Worm (Caenorhabditis elegans) whole organism, L4 larva: ENCODE measurements around the gene VF13D12L.3.

Experiments used
- D1046.2 ChIP-seq: fragments of 200-800 bp; sonication (Bioruptor generic); IDR thresholded peaks from 2 replicates; pipeline ENCODE4 v1.3.6; 2022; ENCODE audit warnings: missing genetic modification characterization, missing compliant biosample characterization
- F37D6.2 ChIP-seq: sonication (generic microtip); optimal IDR thresholded peaks from 2 replicates; lab custom pipeline; 2016; ENCODE audit warnings: mild to moderate bottlenecking, missing genetic modification characterization, missing compliant biosample characterization
- F44E2.7 ChIP-seq: fragments of 200-800 bp; sonication (Bioruptor generic); IDR thresholded peaks from 2 replicates; pipeline ENCODE4 v2.1.2; 2022; ENCODE audit warnings: missing genetic modification characterization, missing compliant biosample characterization
- T20F7.1 ChIP-seq: fragments of 200-800 bp; sonication (Bioruptor generic); optimal IDR thresholded peaks from 2 replicates; lab custom pipeline; 2018; ENCODE audit warnings: mild to moderate bottlenecking, missing genetic modification characterization, missing compliant biosample characterization
- T26A8.4 ChIP-seq: fragments of 200-800 bp; sonication (Bioruptor generic); IDR thresholded peaks from 2 replicates; pipeline ENCODE4 v1.3.6; 2022; ENCODE audit warnings: missing genetic modification characterization, missing compliant biosample characterization
- ZK337.2 ChIP-seq: fragments of 200-800 bp; sonication (Bioruptor generic); IDR thresholded peaks from 2 replicates; pipeline ENCODE4 v1.3.6; 2022; ENCODE audit warnings: missing genetic modification reagents, missing genetic modification characterization, missing compliant biosample characterization
- aha-1 ChIP-seq: fragments of 150-350 bp; peaks from one replicate; lab custom pipeline; 2014; ENCODE audit warnings: missing biosample characterization, missing genetic modification characterization
- ama-1 ChIP-seq: fragments of 150-350 bp; optimal IDR thresholded peaks from 2 replicates; lab custom pipeline; 2014; ENCODE audit warnings: inconsistent platforms, mixed read lengths
- arid-1 ChIP-seq: fragments of 200-800 bp; sonication (Bioruptor generic); conservative IDR thresholded peaks from 2 replicates; pipeline ENCODE4 v1.3.6; 2022; ENCODE audit warnings: missing genetic modification reagents, missing genetic modification characterization, missing compliant biosample characterization
- ceh-20 ChIP-seq: fragments of 200-800 bp; sonication (Bioruptor generic); IDR thresholded peaks from 2 replicates; pipeline ENCODE4 v1.3.6; 2022; ENCODE audit warnings: missing genetic modification reagents, missing genetic modification characterization, missing compliant biosample characterization
- ceh-62 ChIP-seq: sonication (generic microtip); optimal IDR thresholded peaks from 2 replicates; lab custom pipeline; 2017; ENCODE audit warnings: missing biosample characterization, missing genetic modification characterization
- ces-1 ChIP-seq: fragments of 150-350 bp; sonication (generic microtip); optimal IDR thresholded peaks from 4 replicates; lab custom pipeline; 2014; ENCODE audit warnings: missing biosample characterization, missing genetic modification reagents, missing genetic modification characterization
- cey-2 ChIP-seq: sonication (generic microtip); optimal IDR thresholded peaks from 3 replicates; lab custom pipeline; 2017; ENCODE audit warnings: missing genetic modification characterization, mild to moderate bottlenecking, missing compliant biosample characterization, antibody characterized with exemption, borderline replicate concordance; ENCODE audit not compliant: insufficient read depth
- ctbp-1 ChIP-seq: fragments of 200-800 bp; sonication (Bioruptor generic); IDR thresholded peaks from 2 replicates; pipeline ENCODE4 v1.3.6; 2022; ENCODE audit warnings: missing genetic modification reagents, missing genetic modification characterization, missing compliant biosample characterization
- daf-16 ChIP-seq, 3 experiments: sonication (generic microtip); optimal IDR thresholded peaks; 2 replicates each; lab custom pipeline; 2016 to 2017; ENCODE audit warnings: missing genetic modification characterization in 3 of 3, missing genetic modification reagents in 3 of 3, mild to moderate bottlenecking in 2 of 3, missing compliant biosample characterization in 2 of 3, missing biosample characterization in 1 of 3, moderate library complexity in 1 of 3
- daf-8 ChIP-seq: fragments of 200-800 bp; sonication (Bioruptor generic); IDR thresholded peaks from 2 replicates; pipeline ENCODE4 v1.3.6; 2022; ENCODE audit warnings: missing genetic modification characterization, missing compliant biosample characterization
- dmd-6 ChIP-seq: fragments of 200-800 bp; sonication (Bioruptor generic); IDR thresholded peaks from 2 replicates; pipeline ENCODE4 v1.3.6; 2022; ENCODE audit warnings: missing genetic modification reagents, missing genetic modification characterization, missing compliant biosample characterization
- dmd-9 ChIP-seq: fragments of 200-800 bp; sonication (Bioruptor generic); IDR thresholded peaks from 2 replicates; pipeline ENCODE4 v1.3.6; 2022; ENCODE audit warnings: missing genetic modification reagents, missing genetic modification characterization, missing compliant biosample characterization
- duxl-1 ChIP-seq: sonication (generic microtip); optimal IDR thresholded peaks from 2 replicates; lab custom pipeline; 2016; ENCODE audit warnings: mild to moderate bottlenecking, missing genetic modification characterization, moderate library complexity, missing compliant biosample characterization; ENCODE audit not compliant: poor library complexity
- dve-1 ChIP-seq: sonication (generic microtip); optimal IDR thresholded peaks from 2 replicates; lab custom pipeline; 2017; ENCODE audit warnings: antibody characterized with exemption, mild to moderate bottlenecking, missing genetic modification characterization, missing compliant biosample characterization; ENCODE audit not compliant: insufficient read depth
- hlh-11 ChIP-seq: fragments of 200-800 bp; sonication (Bioruptor generic); optimal IDR thresholded peaks from 2 replicates; lab custom pipeline; 2018; ENCODE audit warnings: mild to moderate bottlenecking, missing genetic modification characterization, missing compliant biosample characterization
- hlh-30 ChIP-seq: sonication (generic microtip); optimal IDR thresholded peaks from 2 replicates; lab custom pipeline; 2017; ENCODE audit warnings: antibody characterized with exemption, mild to moderate bottlenecking, missing genetic modification characterization, missing compliant biosample characterization; ENCODE audit not compliant: insufficient read depth
- hmg-1.1 ChIP-seq: fragments of 200-800 bp; sonication (Bioruptor generic); IDR thresholded peaks from 2 replicates; pipeline ENCODE4 v1.3.6; 2022; ENCODE audit warnings: missing genetic modification reagents, missing genetic modification characterization, missing compliant biosample characterization
- lin-1 ChIP-seq: fragments of 200-800 bp; sonication (Bioruptor generic); IDR thresholded peaks from 2 replicates; pipeline ENCODE4 v1.3.6; 2022; ENCODE audit warnings: missing genetic modification reagents, missing genetic modification characterization, missing compliant biosample characterization
- lin-38 ChIP-seq: fragments of 200-800 bp; sonication (Bioruptor generic); IDR thresholded peaks from 2 replicates; pipeline ENCODE4 v1.3.6; 2022; ENCODE audit warnings: missing genetic modification reagents, missing genetic modification characterization, missing compliant biosample characterization
- madf-5 ChIP-seq, 2 experiments: fragments of 200-800 bp; sonication (Bioruptor generic); IDR thresholded peaks; 2 replicates each; pipeline ENCODE4 v1.3.6; 2022; ENCODE audit warnings: missing compliant biosample characterization in 2 of 2, missing genetic modification characterization in 2 of 2
- madf-9 ChIP-seq: fragments of 200-800 bp; sonication (Bioruptor generic); conservative IDR thresholded peaks from 2 replicates; pipeline ENCODE4 v1.3.6; 2022; ENCODE audit warnings: missing genetic modification reagents, missing genetic modification characterization, missing compliant biosample characterization
- mes-2 ChIP-seq: sonication (generic microtip); optimal IDR thresholded peaks from 2 replicates; lab custom pipeline; 2016; ENCODE audit warnings: missing genotype, mild to moderate bottlenecking, missing genetic modification characterization, missing compliant biosample characterization; ENCODE audit not compliant: poor library complexity, severe bottlenecking
- mxl-2 ChIP-seq: fragments of 200-800 bp; sonication (Bioruptor generic); conservative IDR thresholded peaks from 2 replicates; pipeline ENCODE4 v1.3.6; 2022; ENCODE audit warnings: missing genetic modification reagents, missing genetic modification characterization, missing compliant biosample characterization
- nhr-10 ChIP-seq: fragments of 150-350 bp; optimal IDR thresholded peaks from 2 replicates; lab custom pipeline; 2014; ENCODE audit warnings: missing biosample characterization, missing genetic modification characterization
- nhr-102 ChIP-seq: sonication (generic microtip); optimal IDR thresholded peaks from 2 replicates; lab custom pipeline; 2016; ENCODE audit warnings: mild to moderate bottlenecking, missing genetic modification characterization, moderate library complexity, missing compliant biosample characterization
- nhr-237 ChIP-seq: sonication (generic microtip); optimal IDR thresholded peaks from 2 replicates; lab custom pipeline; 2017; ENCODE audit warnings: missing biosample characterization, missing genetic modification characterization
- nhr-25 ChIP-seq: sonication (generic microtip); optimal IDR thresholded peaks from 2 replicates; lab custom pipeline; 2017; ENCODE audit warnings: missing genetic modification characterization, mild to moderate bottlenecking, missing compliant biosample characterization, antibody characterized with exemption, moderate library complexity, borderline replicate concordance; ENCODE audit not compliant: insufficient read depth
- nhr-42 ChIP-seq: fragments of 200-800 bp; sonication (Bioruptor generic); IDR thresholded peaks from 2 replicates; pipeline ENCODE4 v1.3.6; 2022; ENCODE audit warnings: missing genetic modification characterization, missing compliant biosample characterization
- nhr-48 ChIP-seq: sonication (generic microtip); optimal IDR thresholded peaks from 2 replicates; lab custom pipeline; 2016; ENCODE audit warnings: mild to moderate bottlenecking, missing genetic modification characterization, missing compliant biosample characterization
- nhr-76 ChIP-seq: fragments of 150-350 bp; optimal IDR thresholded peaks from 2 replicates; lab custom pipeline; 2014; ENCODE audit warnings: missing biosample characterization, missing genetic modification characterization
- nhr-77 ChIP-seq: fragments of 150-350 bp; optimal IDR thresholded peaks from 2 replicates; lab custom pipeline; 2014; ENCODE audit warnings: missing biosample characterization, missing genetic modification characterization
- pha-4 ChIP-seq, 2 experiments: fragments of 150-350 bp in 1 of 2; fragments of 200-800 bp in 1 of 2; sonication (Bioruptor generic) in 1 of 2; IDR thresholded peaks in 1 of 2; optimal IDR thresholded peaks in 1 of 2; 2 replicates each; pipeline versions ENCODE4 v1.3.6 to Lab custom; 2014 to 2022; ENCODE audit warnings: missing genetic modification characterization in 2 of 2, missing genetic modification reagents in 2 of 2, missing biosample characterization in 1 of 2, missing compliant biosample characterization in 1 of 2
- rbr-2 ChIP-seq: sonication (generic microtip); optimal IDR thresholded peaks from 2 replicates; lab custom pipeline; 2016; ENCODE audit warnings: missing genotype, missing genetic modification characterization, missing compliant biosample characterization
- set-16 ChIP-seq: fragments of 200-800 bp; sonication (Bioruptor generic); IDR thresholded peaks from 2 replicates; pipeline ENCODE4 v1.3.6; 2022; ENCODE audit warnings: missing genetic modification reagents, missing genetic modification characterization, missing compliant biosample characterization
- skn-1 ChIP-seq: fragments of 150-350 bp; optimal IDR thresholded peaks from 2 replicates; lab custom pipeline; 2014; ENCODE audit warnings: missing biosample characterization, missing genetic modification characterization
- snpc-4 ChIP-seq: fragments of 150-350 bp; optimal IDR thresholded peaks from 2 replicates; lab custom pipeline; 2014; ENCODE audit warnings: missing biosample characterization, missing genetic modification characterization
- spr-1 ChIP-seq: sonication (generic microtip); optimal IDR thresholded peaks from 2 replicates; lab custom pipeline; 2016; ENCODE audit warnings: mild to moderate bottlenecking, missing genetic modification characterization, missing compliant biosample characterization
- tag-97 ChIP-seq: fragments of 200-800 bp; sonication (Bioruptor generic); IDR thresholded peaks from 2 replicates; pipeline ENCODE4 v1.3.6; 2022; ENCODE audit warnings: missing genetic modification characterization, missing compliant biosample characterization
- tra-1 ChIP-seq: fragments of 200-800 bp; sonication (Bioruptor generic); IDR thresholded peaks from 2 replicates; pipeline ENCODE4 v1.3.6; 2022; ENCODE audit warnings: missing genetic modification reagents, missing genetic modification characterization, missing compliant biosample characterization
- zag-1 ChIP-seq: fragments of 150-350 bp; optimal IDR thresholded peaks from 2 replicates; lab custom pipeline; 2014; ENCODE audit warnings: missing biosample characterization, missing genetic modification characterization
- zfp-3 ChIP-seq: fragments of 200-800 bp; sonication (Bioruptor generic); conservative IDR thresholded peaks from 2 replicates; pipeline ENCODE4 v1.3.6; 2022; ENCODE audit warnings: missing genetic modification reagents, missing genetic modification characterization, missing compliant biosample characterization

The VF13D12L.3 gene

ce11 chrII:11731174-11731724 is 25.4 kb downstream of the VF13D12L.3 start:
- no peak for TF ChIP-seq ceh-62 (tag; lab: Kevin White, UChicago)
- TF ChIP-seq nhr-42 (GFP tag; lab: Robert Waterston, UW), result 0 out of 2 replicates have a peak, but pooled peaks have one; percentile 51
- peak; percentile 11 for TF ChIP-seq mes-2
- TF ChIP-seq zag-1 (tag; lab: Kevin White, UChicago), result no peak
- peak; percentile 16 for TF ChIP-seq dve-1 (tag; lab: Kevin White, UChicago)
- TF ChIP-seq nhr-10 (tag; lab: Kevin White, UChicago), result no peak
- no peak for TF ChIP-seq lin-1
- peak; percentile 35 for TF ChIP-seq dmd-6 (GFP tag; lab: Robert Waterston, UW)
- no peak for TF ChIP-seq madf-5 (GFP tag; IDR thresholded peaks at IDR 0.05; lab: Robert Waterston, UW)
- no peak for TF ChIP-seq nhr-237 (tag; lab: Kevin White, UChicago)
- peak; percentile 78; the same call in 1 of the 2 replicates for TF ChIP-seq zfp-3 (GFP tag; lab: Robert Waterston, UW)
- TF ChIP-seq snpc-4 (tag; lab: Kevin White, UChicago), result no peak
- TF ChIP-seq F37D6.2 (tag; lab: Kevin White, UChicago), result no peak
- peak; percentile 65 for TF ChIP-seq lin-38 (GFP tag; lab: Robert Waterston, UW)
- peak; percentile 21 for TF ChIP-seq rbr-2 (tag; lab: Kevin White, UChicago)
- peak; percentile 32 for TF ChIP-seq hlh-11 (tag; lab: Kevin White, UChicago)
- no peak for TF ChIP-seq F44E2.7 (GFP tag; lab: Robert Waterston, UW)
- TF ChIP-seq ctbp-1 (GFP tag; lab: Robert Waterston, UW), result no peak
- no peak for TF ChIP-seq ceh-20 (GFP tag; lab: Robert Waterston, UW)
- TF ChIP-seq nhr-48, result no peak
- TF ChIP-seq tra-1 (GFP tag; lab: Robert Waterston, UW), result 0 out of 2 replicates have a peak, but pooled peaks have one; percentile 13
- no peak for TF ChIP-seq daf-8 (GFP tag; lab: Robert Waterston, UW)
- TF ChIP-seq hlh-30 (tag; lab: Kevin White, UChicago), result no peak
- TF ChIP-seq ama-1 (lab: Kevin White, UChicago), result peak; percentile 51
- TF ChIP-seq T20F7.1 (GFP tag; lab: Kevin White, UChicago), result peak; percentile 2
- TF ChIP-seq set-16 (GFP tag; lab: Robert Waterston, UW), result no peak
- 0 out of 2 replicates have a peak, but pooled peaks have one; percentile 23 for TF ChIP-seq arid-1 (GFP tag; lab: Robert Waterston, UW)
- no peak for TF ChIP-seq nhr-25
- TF ChIP-seq duxl-1 (tag; lab: Kevin White, UChicago), result peak; percentile 69
- no peak for TF ChIP-seq T26A8.4
- no peak for TF ChIP-seq ZK337.2 (GFP tag; lab: Robert Waterston, UW)
- TF ChIP-seq pha-4 (GFP tag; IDR thresholded peaks at IDR 0.05; lab: Robert Waterston, UW), result 0 out of 2 replicates have a peak, but pooled peaks have one; percentile 29
- no peak for TF ChIP-seq pha-4 (tag; optimal IDR thresholded peaks at IDR 0.05; lab: Kevin White, UChicago)
- no peak for TF ChIP-seq daf-16 (GFP tag; optimal IDR thresholded peaks at IDR 0.05; lab: Kevin White, UChicago)
- peak; percentile 35 for TF ChIP-seq daf-16 (tag; optimal IDR thresholded peaks at IDR 0.05; lab: Kevin White, UChicago)
- TF ChIP-seq nhr-77 (tag; lab: Kevin White, UChicago), result no peak
- peak; percentile 81 for TF ChIP-seq aha-1
- TF ChIP-seq ces-1, result no peak
- peak; percentile 67 for TF ChIP-seq nhr-102
- no peak; the same call in 1 of the 2 replicates for TF ChIP-seq madf-9
- 0 out of 2 replicates have a peak, but pooled peaks have one; percentile 17 for TF ChIP-seq D1046.2 (GFP tag; lab: Robert Waterston, UW)
- peak; percentile 82 for TF ChIP-seq spr-1 (tag; lab: Kevin White, UChicago)
- no peak; the same call in 1 of the 2 replicates for TF ChIP-seq dmd-9 (GFP tag; lab: Robert Waterston, UW)
- no peak for TF ChIP-seq skn-1 (tag; lab: Kevin White, UChicago)
- TF ChIP-seq mxl-2 (GFP tag; lab: Robert Waterston, UW), result 0 out of 2 replicates have a peak, but pooled peaks have one; percentile 32
- TF ChIP-seq tag-97 (GFP tag; lab: Robert Waterston, UW), result no peak
- no peak for TF ChIP-seq cey-2 (tag; lab: Kevin White, UChicago)
- no peak for TF ChIP-seq nhr-76
- no peak for TF ChIP-seq hmg-1.1 (GFP tag; lab: Robert Waterston, UW)
- TF ChIP-seq, all 104 proteins: peak for 20
